Worm (Caenorhabditis elegans) whole organism, L3 larva: ENCODE data around the gene T28B11.1.

Experiments
- R02D3.7 ChIP-seq: fragments of 150-350 bp; optimal IDR thresholded peaks from 2 replicates; lab custom pipeline; 2014; ENCODE audit warnings: missing biosample characterization, missing genetic modification characterization
- ama-1 ChIP-seq: fragments of 150-350 bp; optimal IDR thresholded peaks from 2 replicates; lab custom pipeline; 2018
- fkh-2 ChIP-seq: fragments of 150-350 bp; optimal IDR thresholded peaks from 2 replicates; lab custom pipeline; 2014; ENCODE audit warnings: missing biosample characterization, missing genetic modification reagents, missing genetic modification characterization
- fos-1 ChIP-seq: fragments of 150-350 bp; optimal IDR thresholded peaks from 2 replicates; lab custom pipeline; 2014; ENCODE audit warnings: missing biosample characterization, missing genetic modification characterization
- lsy-12 ChIP-seq: sonication (generic microtip); optimal IDR thresholded peaks from 2 replicates; lab custom pipeline; 2016; ENCODE audit warnings: mild to moderate bottlenecking, missing genetic modification characterization, missing compliant biosample characterization
- nhr-77 ChIP-seq: fragments of 150-350 bp; optimal IDR thresholded peaks from 2 replicates; lab custom pipeline; 2014; ENCODE audit warnings: missing biosample characterization, missing genetic modification characterization
- pha-4 ChIP-seq: fragments of 150-350 bp; optimal IDR thresholded peaks from 2 replicates; lab custom pipeline; 2014; ENCODE audit warnings: missing biosample characterization, missing genetic modification reagents, missing genetic modification characterization
- snpc-4 ChIP-seq: fragments of 150-350 bp; optimal IDR thresholded peaks from 2 replicates; lab custom pipeline; 2014; ENCODE audit warnings: missing biosample characterization, missing genetic modification characterization
- unc-39 ChIP-seq: sonication (generic microtip); optimal IDR thresholded peaks from 4 replicates; lab custom pipeline; 2017; ENCODE audit warnings: missing biosample characterization, missing genetic modification characterization
- unc-62 ChIP-seq: fragments of 150-350 bp; sonication (generic microtip); optimal IDR thresholded peaks from 4 replicates; lab custom pipeline; 2014; ENCODE audit warnings: missing biosample characterization, missing genetic modification reagents, missing genetic modification characterization
- zag-1 ChIP-seq: fragments of 150-350 bp; optimal IDR thresholded peaks from 2 replicates; lab custom pipeline; 2014; ENCODE audit warnings: missing biosample characterization, missing genetic modification characterization
- ztf-11 ChIP-seq: fragments of 150-350 bp; optimal IDR thresholded peaks from 2 replicates; lab custom pipeline; 2014; ENCODE audit warnings: missing biosample characterization, missing genetic modification characterization

- TF ChIP-seq unc-62 (GFP tag; lab: Kevin White, UChicago) (no peak), ama-1 (lab: Kevin White, UChicago) (no peak), nhr-77 (tag; lab: Kevin White, UChicago) (no peak), snpc-4 (no peak), pha-4 (tag; lab: Kevin White, UChicago) (peak; percentile 12), fos-1 (tag; lab: Kevin White, UChicago) (no peak), ztf-11 (no peak), lsy-12 (tag; lab: Kevin White, UChicago) (no peak), unc-39 (no peak), zag-1 (no peak), fkh-2 (tag; lab: Kevin White, UChicago) (no peak), R02D3.7 (no peak)
Observed at ce11 chrV:10711004-10711403, 21.2 kb downstream of the T28B11.1 start.
